Fruit fly (Drosophila melanogaster) Kc167 (cell line): ENCODE data around the gene pkaap.

ENCODE experiments used
- Myc ChIP-seq: fragments of >200 bp; optimal IDR thresholded peaks from 2 replicates; lab custom pipeline; 2017; ENCODE audit warnings: missing external identifiers
- h ChIP-seq: fragments of >200 bp; optimal IDR thresholded peaks from 3 replicates; lab custom pipeline; 2018; ENCODE audit warnings: missing external identifiers
- psq ChIP-seq: fragments of >200 bp; optimal IDR thresholded peaks from 2 replicates; lab custom pipeline; 2017; ENCODE audit warnings: missing external identifiers

dm6 chr2L:16270667-16271485 lies 17.2 kb upstream of the pkaap start:
- TF ChIP-seq h (lab: Kevin White, UChicago): no peak
- TF ChIP-seq psq: no peak
- no peak for TF ChIP-seq Myc (lab: Kevin White, UChicago)
